Worm (Caenorhabditis elegans) whole organism, mixed stage, embryonic: ENCODE data around the gene gbh-1.

ENCODE experiments used
- M03D4.4 ChIP-seq: sonication (generic microtip); optimal IDR thresholded peaks from 2 replicates; lab custom pipeline; 2017; ENCODE audit warnings: mild to moderate bottlenecking, missing genetic modification characterization, missing compliant biosample characterization
- bed-3 ChIP-seq: fragments of 200-800 bp; sonication (Bioruptor generic); optimal IDR thresholded peaks from 3 replicates; lab custom pipeline; 2018; ENCODE audit warnings: mild to moderate bottlenecking, missing genetic modification characterization, moderate library complexity, missing compliant biosample characterization
- ceh-39 ChIP-seq: fragments of 150-350 bp; optimal IDR thresholded peaks from 2 replicates; lab custom pipeline; 2014; ENCODE audit warnings: missing biosample characterization, missing genetic modification characterization
- ceh-43 ChIP-seq: fragments of 200-800 bp; sonication (Bioruptor generic); optimal IDR thresholded peaks from 2 replicates; lab custom pipeline; 2018; ENCODE audit warnings: mild to moderate bottlenecking, missing genetic modification characterization, moderate library complexity, missing compliant biosample characterization
- ceh-83 ChIP-seq: fragments of 200-800 bp; sonication (Bioruptor generic); optimal IDR thresholded peaks from 2 replicates; lab custom pipeline; 2018; ENCODE audit warnings: mild to moderate bottlenecking, missing genetic modification characterization, missing compliant biosample characterization
- ces-1 ChIP-seq: fragments of 150-350 bp; optimal IDR thresholded peaks from 2 replicates; lab custom pipeline; 2014; ENCODE audit warnings: missing biosample characterization, missing genetic modification reagents, missing genetic modification characterization
- cnd-1 ChIP-seq: fragments of 200-800 bp; sonication (Bioruptor generic); optimal IDR thresholded peaks from 2 replicates; lab custom pipeline; 2018; ENCODE audit warnings: mild to moderate bottlenecking, missing genetic modification characterization, missing compliant biosample characterization
- drap-1 ChIP-seq: fragments of 200-800 bp; sonication (Bioruptor generic); optimal IDR thresholded peaks from 3 replicates; lab custom pipeline; 2018; ENCODE audit warnings: mild to moderate bottlenecking, missing genetic modification characterization, missing compliant biosample characterization
- elt-1 ChIP-seq: sonication (generic microtip); optimal IDR thresholded peaks from 2 replicates; lab custom pipeline; 2017; ENCODE audit warnings: missing genetic modification characterization, mild to moderate bottlenecking, missing compliant biosample characterization, antibody characterized with exemption, moderate library complexity, borderline replicate concordance; ENCODE audit not compliant: insufficient read depth
- elt-3 ChIP-seq: fragments of 150-350 bp; optimal IDR thresholded peaks from 2 replicates; lab custom pipeline; 2014; ENCODE audit warnings: missing biosample characterization, missing genetic modification characterization
- flh-1 ChIP-seq: fragments of 200-800 bp; sonication (Bioruptor generic); optimal IDR thresholded peaks from 2 replicates; lab custom pipeline; 2018; ENCODE audit warnings: mild to moderate bottlenecking, missing genetic modification characterization, moderate library complexity, missing compliant biosample characterization
- ham-2 ChIP-seq: fragments of 200-800 bp; sonication (Bioruptor generic); optimal IDR thresholded peaks from 2 replicates; lab custom pipeline; 2018; ENCODE audit warnings: mild to moderate bottlenecking, missing genetic modification characterization, missing compliant biosample characterization
- hlh-1 ChIP-seq: fragments of 150-350 bp; optimal IDR thresholded peaks from 2 replicates; lab custom pipeline; 2014; ENCODE audit warnings: missing biosample characterization, missing genetic modification reagents, missing genetic modification characterization
- lin-13 ChIP-seq: fragments of 150-350 bp; optimal IDR thresholded peaks from 2 replicates; lab custom pipeline; 2014; ENCODE audit warnings: missing biosample characterization, missing genetic modification characterization
- lin-32 ChIP-seq: fragments of 200-800 bp; sonication (Bioruptor generic); optimal IDR thresholded peaks from 2 replicates; lab custom pipeline; 2018; ENCODE audit warnings: mild to moderate bottlenecking, missing genetic modification characterization, missing compliant biosample characterization
- lsy-2 ChIP-seq: fragments of 150-350 bp; optimal IDR thresholded peaks from 2 replicates; lab custom pipeline; 2014; ENCODE audit warnings: missing biosample characterization, missing genetic modification characterization
- mab-5 ChIP-seq: fragments of 150-350 bp; optimal IDR thresholded peaks from 2 replicates; lab custom pipeline; 2014; ENCODE audit warnings: missing biosample characterization, missing genetic modification characterization
- mep-1 ChIP-seq: fragments of 150-350 bp; optimal IDR thresholded peaks from 2 replicates; lab custom pipeline; 2017; ENCODE audit warnings: missing biosample characterization, missing genetic modification reagents, missing genetic modification characterization, inconsistent platforms
- mls-2 ChIP-seq: sonication (generic microtip); optimal IDR thresholded peaks from 2 replicates; lab custom pipeline; 2016; ENCODE audit warnings: mild to moderate bottlenecking, missing genetic modification characterization, moderate library complexity, missing compliant biosample characterization
- nhr-12 ChIP-seq: fragments of 150-350 bp; optimal IDR thresholded peaks from 2 replicates; lab custom pipeline; 2014; ENCODE audit warnings: missing biosample characterization, missing genetic modification characterization
- nhr-2 ChIP-seq: fragments of 150-350 bp; optimal IDR thresholded peaks from 2 replicates; lab custom pipeline; 2014; ENCODE audit warnings: missing biosample characterization, missing genetic modification characterization
- nhr-237 ChIP-seq: fragments of 150-350 bp; optimal IDR thresholded peaks from 2 replicates; lab custom pipeline; 2014; ENCODE audit warnings: missing biosample characterization, missing genetic modification characterization
- nhr-28 ChIP-seq: fragments of 150-350 bp; optimal IDR thresholded peaks from 2 replicates; lab custom pipeline; 2014; ENCODE audit warnings: missing biosample characterization, missing genetic modification characterization
- nhr-76 ChIP-seq: sonication (generic microtip); optimal IDR thresholded peaks from 2 replicates; lab custom pipeline; 2017; ENCODE audit warnings: missing biosample characterization, missing genetic modification characterization
- pha-4 ChIP-seq: fragments of 150-350 bp; optimal IDR thresholded peaks from 2 replicates; lab custom pipeline; 2018; ENCODE audit warnings: missing biosample characterization, missing genetic modification reagents, missing genetic modification characterization
- sem-2 ChIP-seq: fragments of 200-800 bp; sonication (Bioruptor generic); optimal IDR thresholded peaks from 2 replicates; lab custom pipeline; 2018; ENCODE audit warnings: mild to moderate bottlenecking, missing genetic modification characterization, missing compliant biosample characterization
- snpc-4 ChIP-seq: fragments of 150-350 bp; optimal IDR thresholded peaks from 2 replicates; lab custom pipeline; 2014; ENCODE audit warnings: missing biosample characterization, missing genetic modification characterization
- sptf-1 ChIP-seq: sonication (generic microtip); optimal IDR thresholded peaks from 2 replicates; lab custom pipeline; 2017; ENCODE audit warnings: mild to moderate bottlenecking, missing genetic modification characterization, moderate library complexity, missing compliant biosample characterization
- tbx-8 ChIP-seq: fragments of 200-800 bp; sonication (Bioruptor generic); optimal IDR thresholded peaks from 2 replicates; lab custom pipeline; 2018; ENCODE audit warnings: mild to moderate bottlenecking, missing genetic modification characterization, moderate library complexity, missing compliant biosample characterization
- unc-120 ChIP-seq: sonication (generic microtip); optimal IDR thresholded peaks from 2 replicates; lab custom pipeline; 2017; ENCODE audit warnings: missing genetic modification characterization, missing compliant biosample characterization; ENCODE audit not compliant: poor library complexity, severe bottlenecking
- unc-39 ChIP-seq: fragments of 150-350 bp; optimal IDR thresholded peaks from 2 replicates; lab custom pipeline; 2014; ENCODE audit warnings: missing biosample characterization, missing genetic modification characterization
- unc-62 ChIP-seq: fragments of 150-350 bp; optimal IDR thresholded peaks from 2 replicates; lab custom pipeline; 2014; ENCODE audit warnings: missing biosample characterization, missing genetic modification reagents, missing genetic modification characterization
- zip-8 ChIP-seq: fragments of 150-350 bp; optimal IDR thresholded peaks from 2 replicates; lab custom pipeline; 2014; ENCODE audit warnings: missing biosample characterization, missing genetic modification characterization
- ztf-11 ChIP-seq: fragments of 150-350 bp; optimal IDR thresholded peaks from 2 replicates; lab custom pipeline; 2014; ENCODE audit warnings: missing biosample characterization, missing genetic modification characterization

gbh-1 gene

DNA sequence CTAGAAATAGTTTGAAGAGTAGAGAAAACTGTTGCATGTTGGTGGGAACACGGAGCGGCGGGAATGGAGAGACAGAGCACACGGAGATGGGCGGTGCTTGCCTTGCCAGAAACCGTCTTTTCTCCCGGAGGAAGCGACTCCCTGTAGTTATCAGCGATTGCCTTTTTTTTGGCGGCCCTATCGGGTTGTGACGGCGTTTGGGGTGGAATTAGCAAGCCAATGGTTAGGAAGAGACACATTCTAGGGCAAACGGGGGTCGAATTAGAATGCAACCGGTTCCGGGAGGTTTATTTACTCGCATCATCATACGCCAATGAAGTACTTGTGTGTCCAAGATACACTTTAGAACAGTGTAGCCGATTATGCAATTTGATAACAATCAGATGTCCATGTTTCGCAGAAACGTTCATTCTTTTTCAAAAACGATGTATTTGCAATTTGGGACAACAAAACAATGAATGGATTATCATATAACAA, 35.9 kb downstream of the gbh-1 start, which contains the start of gene lact-3:
Gene lact-3 (minus strand): TSS at position 51 of the 477 bp plus-strand sequence.
- TF ChIP-seq ceh-83, result no peak

- TF ChIP-seq M03D4.4 (tag; lab: Kevin White, UChicago) (no peak), lin-13 (tag; lab: Kevin White, UChicago) (no peak), nhr-76 (tag; lab: Kevin White, UChicago) (no peak), nhr-28 (tag; lab: Kevin White, UChicago) (no peak), mls-2 (tag; lab: Kevin White, UChicago) (no peak), pha-4 (tag; lab: Kevin White, UChicago) (no peak), unc-39 (tag; lab: Kevin White, UChicago) (no peak), elt-1 (no peak), ham-2 (GFP tag; lab: Kevin White, UChicago) (no peak), hlh-1 (tag; lab: Kevin White, UChicago) (no peak), ztf-11 (tag; lab: Kevin White, UChicago) (no peak), bed-3 (GFP tag; lab: Kevin White, UChicago) (no peak)
These were observed 37.2 kb downstream of the gbh-1 start for ce11 chrII:10656395-10656794.

DNA sequence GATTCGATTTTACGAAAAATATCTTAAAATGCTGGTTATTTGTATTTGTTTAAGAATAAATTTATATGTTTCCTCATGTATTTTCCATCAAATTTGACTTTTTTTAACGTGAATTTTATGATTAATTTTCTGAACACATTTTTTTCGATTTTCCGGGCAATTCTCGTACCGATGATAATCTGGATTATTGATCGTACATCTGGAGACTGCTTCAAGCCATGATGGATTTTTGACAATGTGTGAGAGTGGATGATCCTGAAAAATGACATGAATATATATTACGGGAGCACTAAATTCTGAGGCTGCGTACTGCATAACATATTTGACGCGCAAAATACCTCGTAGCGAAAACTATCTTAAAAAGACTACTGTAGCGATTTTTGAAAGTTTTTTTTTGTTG, 39.2 kb downstream of the gbh-1 start:
- TF ChIP-seq tbx-8 (GFP tag; lab: Kevin White, UChicago) (no peak), elt-3 (tag; lab: Kevin White, UChicago) (no peak), lin-32 (no peak), mep-1 (no peak), unc-62 (no peak), pha-4 (tag; lab: Kevin White, UChicago) (no peak), ceh-39 (tag; lab: Kevin White, UChicago) (no peak), flh-1 (no peak), lin-13 (tag; lab: Kevin White, UChicago) (no peak), M03D4.4 (tag; lab: Kevin White, UChicago) (no peak), ceh-43 (GFP tag; lab: Kevin White, UChicago) (no peak), nhr-76 (tag; lab: Kevin White, UChicago) (no peak), unc-39 (tag; lab: Kevin White, UChicago) (no peak), snpc-4 (tag; lab: Kevin White, UChicago) (no peak), nhr-12 (tag; lab: Kevin White, UChicago) (no peak), sptf-1 (tag; lab: Kevin White, UChicago) (no peak), elt-1 (no peak)

- TF ChIP-seq nhr-28 (tag; lab: Kevin White, UChicago), result no peak
- no peak for TF ChIP-seq tbx-8 (GFP tag; lab: Kevin White, UChicago)
- no peak for TF ChIP-seq hlh-1 (tag; lab: Kevin White, UChicago)
- TF ChIP-seq elt-1, result no peak
- no peak for TF ChIP-seq nhr-12 (tag; lab: Kevin White, UChicago)
- TF ChIP-seq lsy-2, result no peak
- no peak for TF ChIP-seq cnd-1 (tag; lab: Kevin White, UChicago)
- no peak for TF ChIP-seq ces-1
- TF ChIP-seq nhr-237, result no peak
- TF ChIP-seq elt-3 (tag; lab: Kevin White, UChicago), result no peak
- TF ChIP-seq mab-5, result no peak
- no peak for TF ChIP-seq ceh-43 (GFP tag; lab: Kevin White, UChicago)
- no peak for TF ChIP-seq drap-1
- no peak for TF ChIP-seq unc-62
- no peak for TF ChIP-seq lin-32
- TF ChIP-seq ceh-39 (tag; lab: Kevin White, UChicago), result no peak
- no peak for TF ChIP-seq nhr-2 (tag; lab: Kevin White, UChicago)
These were observed 40.0 kb downstream of the gbh-1 start for ce11 chrII:10653559-10653958.

DNA sequence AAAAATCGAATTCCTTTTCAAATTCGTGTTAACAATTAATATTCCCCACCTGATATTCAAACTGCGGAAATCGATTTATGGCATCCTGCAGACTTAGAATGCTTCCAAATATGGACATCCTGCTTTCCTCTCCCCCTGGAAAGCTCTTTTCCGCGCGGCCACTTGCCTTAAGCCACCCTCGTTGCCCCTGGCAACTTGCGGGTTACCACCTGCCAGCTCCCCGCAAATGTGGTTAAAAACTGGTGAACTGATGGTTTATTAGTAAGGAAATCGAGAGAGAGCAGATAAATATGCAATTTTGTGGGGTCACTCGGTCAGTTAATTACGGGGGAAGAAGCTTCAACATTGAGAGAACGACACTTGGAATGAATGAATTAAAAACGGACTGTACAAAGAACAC, 41.5 kb downstream of the gbh-1 start, which contains the start of gene nphp-1:
Gene nphp-1 (minus strand): TSS at position 145 of the 400 bp plus-strand sequence.
- no peak for TF ChIP-seq tbx-8 (GFP tag; lab: Kevin White, UChicago)
- no peak for TF ChIP-seq unc-39 (tag; lab: Kevin White, UChicago)
- TF ChIP-seq mab-5, result no peak
- no peak for TF ChIP-seq cnd-1 (tag; lab: Kevin White, UChicago)
- TF ChIP-seq elt-3 (tag; lab: Kevin White, UChicago), result no peak
- peak; percentile 40 for TF ChIP-seq lin-32
- peak; percentile 12 for TF ChIP-seq unc-120 (tag; lab: Kevin White, UChicago)
- no peak for TF ChIP-seq zip-8 (tag; lab: Kevin White, UChicago)
- no peak for TF ChIP-seq nhr-76 (tag; lab: Kevin White, UChicago)
- TF ChIP-seq nhr-237, result no peak
- TF ChIP-seq unc-62, result no peak
- TF ChIP-seq sem-2, result no peak
- no peak for TF ChIP-seq lsy-2
- TF ChIP-seq sptf-1 (tag; lab: Kevin White, UChicago), result no peak
